Fruit fly (Drosophila melanogaster) whole organism, wandering third instar larva: ENCODE results near the gene CG9328.

Experiments used
- Dfd ChIP-seq: fragments of >200 bp; optimal IDR thresholded peaks from 2 replicates; lab custom pipeline; 2017; ENCODE audit warnings: missing biosample characterization, missing genetic modification characterization
- Jra ChIP-seq: sonication (Bioruptor generic); optimal IDR thresholded peaks from 2 replicates; lab custom pipeline; 2016; ENCODE audit warnings: missing biosample characterization, missing genetic modification characterization
- dl ChIP-seq, 2 experiments: fragments of 175-275, 200-275 bp in 1 of 2; fragments of 200-275 bp in 1 of 2; sonication (Bioruptor generic); optimal IDR thresholded peaks; lab custom pipeline; 2018; ENCODE audit warnings: mild to moderate bottlenecking in 2 of 2, missing biosample characterization in 2 of 2, missing genetic modification characterization in 2 of 2, moderate library complexity in 2 of 2; ENCODE audit not compliant: partially characterized antibody in 2 of 2, insufficient read depth in 1 of 2
- fru ChIP-seq: fragments of 200-800 bp; sonication (Bioruptor generic); optimal IDR thresholded peaks from 3 replicates; lab custom pipeline; 2016; ENCODE audit warnings: missing biosample characterization, mild to moderate bottlenecking, missing genetic modification characterization
- h ChIP-seq: fragments of 200-800 bp; sonication (Bioruptor generic); optimal IDR thresholded peaks from 3 replicates; lab custom pipeline; 2016; ENCODE audit warnings: missing biosample characterization, mild to moderate bottlenecking, missing genetic modification characterization
- jim ChIP-seq: fragments of 175-275, 200-325 bp; sonication (Bioruptor generic); optimal IDR thresholded peaks from 2 replicates; lab custom pipeline; 2016; ENCODE audit warnings: missing biosample characterization, mild to moderate bottlenecking, missing genetic modification characterization

dm6 chr2L:20818432-20818831 is 20.9 kb downstream of the CG9328 start, which contains the start of gene CheB38a:
- TF ChIP-seq fru (GFP tag; lab: Kevin White, UChicago), result no peak
- TF ChIP-seq h, result no peak
- TF ChIP-seq Jra, result no peak
- TF ChIP-seq dl (GFP tag; optimal IDR thresholded peaks at IDR 0.05; lab: Kevin White, UChicago; ENCODE audit: insufficient read depth in 1 of 2, partially characterized antibody in 2 of 2), result no peak
- TF ChIP-seq Dfd (GFP tag; lab: Kevin White, UChicago), result no peak
- no peak for TF ChIP-seq jim (GFP tag; lab: Kevin White, UChicago)
